Fruit fly (Drosophila melanogaster) whole organism, prepupa: ENCODE data around the gene disco-r.

Source experiments
- Blimp-1 ChIP-seq: fragments of 200-800 bp; sonication (Bioruptor generic); optimal IDR thresholded peaks from 3 replicates; lab custom pipeline; 2017; ENCODE audit warnings: missing biosample characterization, missing genetic modification characterization, mild to moderate bottlenecking, moderate library complexity, missing genetic modification reagents
- CG10631 ChIP-seq: fragments of 200-800 bp; sonication (Bioruptor generic); optimal IDR thresholded peaks from 2 replicates; lab custom pipeline; 2016; ENCODE audit warnings: missing biosample characterization, missing genetic modification characterization
- CG10669 ChIP-seq: fragments of 200-800 bp; sonication (Bioruptor generic); optimal IDR thresholded peaks from 3 replicates; lab custom pipeline; 2018; ENCODE audit warnings: missing biosample characterization, mild to moderate bottlenecking, missing genetic modification characterization, moderate library complexity
- CG11294 ChIP-seq: fragments of 200-800 bp; sonication (Bioruptor generic); IDR thresholded peaks from 2 replicates; pipeline ENCODE4 v1.3.6; 2022; ENCODE audit warnings: missing biosample characterization, missing genetic modification characterization
- CG15336 ChIP-seq: fragments of 200-800 bp; sonication (Bioruptor generic); IDR thresholded peaks from 2 replicates; pipeline ENCODE4 v1.3.6; 2022; ENCODE audit warnings: missing biosample characterization, missing genetic modification characterization
- CG31627 ChIP-seq: fragments of 200-800 bp; sonication (Bioruptor generic); optimal IDR thresholded peaks from 3 replicates; lab custom pipeline; 2016; ENCODE audit warnings: missing biosample characterization, missing genetic modification characterization
- CG32006 ChIP-seq: fragments of 200-800 bp; sonication (Bioruptor generic); optimal IDR thresholded peaks from 3 replicates; lab custom pipeline; 2017; ENCODE audit warnings: missing biosample characterization, mild to moderate bottlenecking, missing genetic modification characterization
- CG34406 ChIP-seq: fragments of 200-800 bp; sonication (Bioruptor generic); optimal IDR thresholded peaks from 3 replicates; lab custom pipeline; 2016; ENCODE audit warnings: missing biosample characterization, missing genetic modification characterization
- CG3919 ChIP-seq: fragments of 200-800 bp; sonication (Bioruptor generic); optimal IDR thresholded peaks from 3 replicates; lab custom pipeline; 2016; ENCODE audit warnings: missing biosample characterization, missing genetic modification characterization
- CG6163 ChIP-seq: fragments of 200-800 bp; sonication (Bioruptor generic); IDR thresholded peaks from 3 replicates; pipeline ENCODE4 v1.3.6; 2022; ENCODE audit warnings: missing biosample characterization, missing genetic modification characterization
- CG6276 ChIP-seq: fragments of 200-800 bp; sonication (Bioruptor generic); optimal IDR thresholded peaks from 2 replicates; lab custom pipeline; 2017; ENCODE audit warnings: missing biosample characterization, mild to moderate bottlenecking, missing genetic modification characterization
- CG6792 ChIP-seq: fragments of 200-800 bp; sonication (Bioruptor generic); optimal IDR thresholded peaks from 3 replicates; lab custom pipeline; 2016; ENCODE audit warnings: missing biosample characterization, missing genetic modification characterization
- CG6808 ChIP-seq: fragments of 200-800 bp; sonication (Bioruptor generic); optimal IDR thresholded peaks from 3 replicates; lab custom pipeline; 2017; ENCODE audit warnings: missing biosample characterization, missing genetic modification characterization, mild to moderate bottlenecking, moderate library complexity, missing genetic modification reagents
- CG7368 ChIP-seq: fragments of 200-800 bp; sonication (Bioruptor generic); optimal IDR thresholded peaks from 3 replicates; lab custom pipeline; 2016; ENCODE audit warnings: missing biosample characterization, missing genetic modification characterization
- CG8119 ChIP-seq: fragments of 200-800 bp; sonication (Bioruptor generic); IDR thresholded peaks from 3 replicates; pipeline ENCODE4 v1.3.6; 2022; ENCODE audit warnings: missing biosample characterization, missing genetic modification characterization
- CG8632 ChIP-seq: fragments of 200-800 bp; sonication (Bioruptor generic); optimal IDR thresholded peaks from 3 replicates; lab custom pipeline; 2016; ENCODE audit warnings: missing biosample characterization, missing genetic modification characterization
- CG9139 ChIP-seq: fragments of 200-800 bp; sonication (Bioruptor generic); optimal IDR thresholded peaks from 3 replicates; lab custom pipeline; 2017; ENCODE audit warnings: missing biosample characterization, mild to moderate bottlenecking, missing genetic modification characterization
- Eip78C ChIP-seq: fragments of 200-800 bp; sonication (Bioruptor generic); peaks from one replicate; lab custom pipeline; 2016; ENCODE audit warnings: missing biosample characterization, missing genetic modification characterization
- Ets96B ChIP-seq: fragments of 200-800 bp; optimal IDR thresholded peaks from 2 replicates; lab custom pipeline; 2019; ENCODE audit warnings: missing biosample characterization, mild to moderate bottlenecking, missing genetic modification characterization, moderate library complexity
- Gug ChIP-seq: fragments of 200-800 bp; sonication (Bioruptor generic); IDR thresholded peaks from 2 replicates; pipeline ENCODE4 v1.3.6; 2022; ENCODE audit warnings: missing biosample characterization, missing genetic modification characterization
- Hr38 ChIP-seq: sonication (Bioruptor generic); optimal IDR thresholded peaks from 2 replicates; lab custom pipeline; 2016; ENCODE audit warnings: missing biosample characterization, missing genetic modification characterization
- Hr39 ChIP-seq: fragments of 200-800 bp; sonication (Bioruptor generic); optimal IDR thresholded peaks from 2 replicates; lab custom pipeline; 2016; ENCODE audit warnings: missing biosample characterization, missing genetic modification characterization
- Hr4 ChIP-seq: fragments of 200-800 bp; sonication (Bioruptor generic); optimal IDR thresholded peaks from 3 replicates; lab custom pipeline; 2016; ENCODE audit warnings: missing biosample characterization, missing genetic modification characterization
- Lpt ChIP-seq: fragments of 200-800 bp; sonication (Bioruptor generic); optimal IDR thresholded peaks from 3 replicates; lab custom pipeline; 2016; ENCODE audit warnings: missing biosample characterization, missing genetic modification characterization
- Met ChIP-seq: fragments of 200-800 bp; sonication (Bioruptor generic); optimal IDR thresholded peaks from 3 replicates; lab custom pipeline; 2016; ENCODE audit warnings: missing biosample characterization, missing genetic modification characterization
- OdsH ChIP-seq: fragments of 200-800 bp; sonication (Bioruptor generic); optimal IDR thresholded peaks from 3 replicates; lab custom pipeline; 2016; ENCODE audit warnings: missing biosample characterization, missing genetic modification characterization
- Smox ChIP-seq: fragments of 200-800 bp; sonication (Bioruptor generic); optimal IDR thresholded peaks from 3 replicates; lab custom pipeline; 2016; ENCODE audit warnings: missing biosample characterization, missing genetic modification characterization
- Sox102F ChIP-seq: fragments of 200-800 bp; sonication (Bioruptor generic); optimal IDR thresholded peaks from 2 replicates; lab custom pipeline; 2016; ENCODE audit warnings: missing biosample characterization, mild to moderate bottlenecking, missing genetic modification characterization
- Sox14 ChIP-seq: fragments of 200-800 bp; sonication (Bioruptor generic); optimal IDR thresholded peaks from 3 replicates; lab custom pipeline; 2016; ENCODE audit warnings: missing biosample characterization, missing genetic modification characterization
- Sox15 ChIP-seq: fragments of 200-800 bp; sonication (Bioruptor generic); optimal IDR thresholded peaks from 3 replicates; lab custom pipeline; 2016; ENCODE audit warnings: missing biosample characterization, missing genetic modification characterization
- achi ChIP-seq: fragments of 200-800 bp; sonication (Bioruptor generic); optimal IDR thresholded peaks from 3 replicates; lab custom pipeline; 2016; ENCODE audit warnings: missing biosample characterization, missing genetic modification characterization
- acj6 ChIP-seq: fragments of 200-800 bp; sonication (Bioruptor generic); optimal IDR thresholded peaks from 3 replicates; lab custom pipeline; 2016; ENCODE audit warnings: missing biosample characterization, missing genetic modification characterization
- cyc ChIP-seq: fragments of 200-800 bp; sonication (Bioruptor generic); optimal IDR thresholded peaks from 3 replicates; lab custom pipeline; 2016; ENCODE audit warnings: missing biosample characterization, missing genetic modification characterization
- dac ChIP-seq: fragments of 200-800 bp; sonication (Bioruptor generic); optimal IDR thresholded peaks from 2 replicates; lab custom pipeline; 2017; ENCODE audit warnings: missing biosample characterization, mild to moderate bottlenecking, missing genetic modification characterization
- dsx ChIP-seq: fragments of 200-800 bp; optimal IDR thresholded peaks from 3 replicates; lab custom pipeline; 2019; ENCODE audit warnings: missing biosample characterization, mild to moderate bottlenecking, missing genetic modification characterization, moderate library complexity; ENCODE audit not compliant: poor library complexity, severe bottlenecking
- eg ChIP-seq: fragments of 200-800 bp; sonication (Bioruptor generic); IDR thresholded peaks from 3 replicates; pipeline ENCODE4 v1.3.6; 2022; ENCODE audit warnings: missing biosample characterization, missing genetic modification characterization
- esn ChIP-seq: fragments of 200-800 bp; sonication (Bioruptor generic); optimal IDR thresholded peaks from 2 replicates; lab custom pipeline; 2016; ENCODE audit warnings: missing biosample characterization, mild to moderate bottlenecking, missing genetic modification characterization, moderate library complexity
- fkh ChIP-seq: fragments of 200-800 bp; sonication (Bioruptor generic); optimal IDR thresholded peaks from 3 replicates; lab custom pipeline; 2017; ENCODE audit warnings: missing biosample characterization, mild to moderate bottlenecking, missing genetic modification characterization, moderate library complexity
- net ChIP-seq: fragments of 200-800 bp; sonication (Bioruptor generic); optimal IDR thresholded peaks from 3 replicates; lab custom pipeline; 2016; ENCODE audit warnings: missing biosample characterization, missing genetic modification characterization
- ss ChIP-seq, 2 experiments: fragments of 200-800 bp; sonication (Bioruptor generic); optimal IDR thresholded peaks; 2 replicates in 1 of 2; 3 replicates in 1 of 2; lab custom pipeline; 2017 to 2018; ENCODE audit warnings: mild to moderate bottlenecking in 2 of 2, missing biosample characterization in 2 of 2, missing genetic modification characterization in 2 of 2, moderate library complexity in 1 of 2
- svp ChIP-seq: fragments of 200-800 bp; sonication (Bioruptor generic); peaks from one replicate; lab custom pipeline; 2016; ENCODE audit warnings: missing biosample characterization, missing genetic modification characterization
- vri ChIP-seq: fragments of 200-800 bp; sonication (Bioruptor generic); optimal IDR thresholded peaks from 3 replicates; lab custom pipeline; 2016; ENCODE audit warnings: missing biosample characterization, mild to moderate bottlenecking, missing genetic modification characterization

disco-r gene

dm6 chrX:16158270-16158926 is 9.6 kb upstream of the disco-r start (continued):
- TF ChIP-seq dac: no peak
- peak; percentile 56; the same call in 2 of the 3 replicates for TF ChIP-seq CG6163 (GFP tag; lab: Robert Waterston, UW)
- peak; percentile 69 for TF ChIP-seq OdsH (GFP tag; lab: Kevin White, UChicago)
- TF ChIP-seq Ets96B: peak; percentile 63
- TF ChIP-seq achi (GFP tag; lab: Kevin White, UChicago): peak; percentile 69
- peak; percentile 44 for TF ChIP-seq vri
- TF ChIP-seq CG6792: peak; percentile 65
- TF ChIP-seq esn (GFP tag; lab: Kevin White, UChicago): peak; percentile 58
- TF ChIP-seq CG7368: peak; percentile 65
- TF ChIP-seq CG11294 (GFP tag; lab: Robert Waterston, UW): no peak
- peak; percentile 55 for TF ChIP-seq net (GFP tag; lab: Kevin White, UChicago)
- peak; percentile 60 for TF ChIP-seq CG32006 (GFP tag; lab: Kevin White, UChicago)
- TF ChIP-seq Smox: peak; percentile 47
- TF ChIP-seq dsx (GFP tag; lab: Kevin White, UChicago): peak; percentile 57
- TF ChIP-seq Sox102F (GFP tag; lab: Kevin White, UChicago): peak; percentile 53
- TF ChIP-seq ss (GFP tag; optimal IDR thresholded peaks at IDR 0.05; lab: Kevin White, UChicago): peak; percentile 64 to 69
- no peak for TF ChIP-seq Gug
- TF ChIP-seq cyc (GFP tag; lab: Kevin White, UChicago): peak; percentile 55
- no peak for TF ChIP-seq Blimp-1 (GFP tag; lab: Kevin White, UChicago)
- TF ChIP-seq Eip78C (GFP tag; lab: Kevin White, UChicago): peak; percentile 93
- TF ChIP-seq svp (GFP tag; lab: Kevin White, UChicago): peak; percentile 61
- TF ChIP-seq eg (GFP tag; lab: Robert Waterston, UW): no peak
- no peak for TF ChIP-seq Hr38 (GFP tag; lab: Kevin White, UChicago)
- TF ChIP-seq Lpt: peak; percentile 38
- TF ChIP-seq CG31627: peak; percentile 49
- TF ChIP-seq CG34406 (GFP tag; lab: Kevin White, UChicago): peak; percentile 57
- TF ChIP-seq CG6276 (GFP tag; lab: Kevin White, UChicago): no peak
- peak; percentile 54 for TF ChIP-seq Sox15 (GFP tag; lab: Kevin White, UChicago)
- peak; percentile 64 for TF ChIP-seq CG10631 (GFP tag; lab: Kevin White, UChicago)
- TF ChIP-seq Hr39 (GFP tag; lab: Kevin White, UChicago): peak; percentile 53

dm6 chrX:16157445-16157844 is 8.7 kb upstream of the disco-r start:
- TF ChIP-seq ss (GFP tag; optimal IDR thresholded peaks at IDR 0.05; lab: Kevin White, UChicago): peak in 1 of 2 experiments; percentile 33
- no peak for TF ChIP-seq Sox102F (GFP tag; lab: Kevin White, UChicago)

- TF ChIP-seq CG8632 (GFP tag; lab: Kevin White, UChicago) (no peak), ss (GFP tag; optimal IDR thresholded peaks at IDR 0.05; lab: Kevin White, UChicago) (peak in 1 of 2 experiments; percentile 12), eg (GFP tag; lab: Robert Waterston, UW) (0 out of 3 replicates have a peak, but pooled peaks have one; percentile 22)
Measured at dm6 chrX:16150560-16150959, 1.8 kb upstream of the disco-r start.

- TF ChIP-seq esn (GFP tag; lab: Kevin White, UChicago) (no peak), Hr39 (GFP tag; lab: Kevin White, UChicago) (no peak), ss (GFP tag; optimal IDR thresholded peaks at IDR 0.05; lab: Kevin White, UChicago) (peak; percentile 0 to 58), Hr4 (no peak), CG3919 (GFP tag; lab: Kevin White, UChicago) (peak; percentile 6), CG6808 (GFP tag; lab: Kevin White, UChicago) (peak; percentile 2), CG34406 (GFP tag; lab: Kevin White, UChicago) (no peak), acj6 (no peak), CG15336 (GFP tag; lab: Robert Waterston, UW) (0 out of 2 replicates have a peak, but pooled peaks have one; percentile 22), Eip78C (GFP tag; lab: Kevin White, UChicago) (peak; percentile 15), CG32006 (GFP tag; lab: Kevin White, UChicago) (peak; percentile 12), eg (GFP tag; lab: Robert Waterston, UW) (peak; percentile 41; the same call in 1 of the 3 replicates), CG11294 (GFP tag; lab: Robert Waterston, UW) (no peak), CG8119 (GFP tag; lab: Robert Waterston, UW) (peak; percentile 18; the same call in 1 of the 3 replicates), CG8632 (GFP tag; lab: Kevin White, UChicago) (no peak), Sox14 (peak; percentile 26), vri (no peak), CG6276 (GFP tag; lab: Kevin White, UChicago) (no peak), CG10669 (no peak), fkh (GFP tag; lab: Kevin White, UChicago) (peak; percentile 45), CG6163 (GFP tag; lab: Robert Waterston, UW) (peak; percentile 33; the same call in 2 of the 3 replicates), Met (GFP tag; lab: Kevin White, UChicago) (no peak), svp (GFP tag; lab: Kevin White, UChicago) (peak; percentile 69), dac (peak; percentile 16), CG9139 (GFP tag; lab: Kevin White, UChicago) (no peak)
Measured at dm6 chrX:16147638-16148233, 1.0 kb downstream of the disco-r start.
